Worm (Caenorhabditis elegans): ENCODE measurements around the gene F10G7.12.

The F10G7.12 gene

DNA sequence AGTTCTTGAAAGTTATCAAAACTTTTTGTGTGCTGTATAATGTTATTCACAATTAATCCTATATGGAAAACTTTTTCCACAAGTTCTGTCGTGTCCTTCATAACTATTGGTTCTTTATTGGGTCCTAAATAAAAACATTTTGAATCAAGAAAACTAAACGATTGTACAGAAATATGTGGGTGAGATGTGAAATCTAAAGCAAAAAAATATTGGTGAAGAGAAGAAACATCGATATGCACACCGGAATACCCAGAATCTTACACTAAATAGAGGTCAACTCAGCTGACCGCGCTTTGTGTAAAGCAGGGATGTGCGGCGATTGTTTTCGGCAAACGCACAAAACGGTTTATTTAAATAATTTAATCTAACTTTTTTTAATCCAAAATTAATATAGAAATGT is 28.3 kb upstream of the F10G7.12 start, which contains the start of gene T05A7.13:
TSS of gene T05A7.13 (minus strand) at position 101 of the 400 bp plus-strand sequence.
- TF ChIP-seq lin-54 (GFP tag; optimal IDR thresholded peaks at IDR 0.05): no peak
- TF ChIP-seq ceh-100 (GFP tag; IDR thresholded peaks at IDR 0.05): no peak
- TF ChIP-seq bed-1 (GFP tag; IDR thresholded peaks at IDR 0.05): no peak
- TF ChIP-seq hmg-20 (GFP tag; IDR thresholded peaks at IDR 0.05): no peak
- TF ChIP-seq ztf-26 (tag; optimal IDR thresholded peaks at IDR 0.05): no peak
- no peak for TF ChIP-seq let-607 (tag; optimal IDR thresholded peaks at IDR 0.05)
- no peak for TF ChIP-seq F52B5.7 (tag; optimal IDR thresholded peaks at IDR 0.05)
- TF ChIP-seq lir-1 (GFP tag; conservative IDR thresholded peaks at IDR 0.05): no peak
- no peak for TF ChIP-seq rpc-1 (optimal IDR thresholded peaks at IDR 0.05)
- TF ChIP-seq rpc-1 (tag; optimal IDR thresholded peaks at IDR 0.05): no peak
- TF ChIP-seq egl-44 (GFP tag; IDR thresholded peaks at IDR 0.05): no peak
- TF ChIP-seq lsy-27 (tag; optimal IDR thresholded peaks at IDR 0.05; ENCODE audit: borderline replicate concordance, insufficient read depth): no peak
- TF ChIP-seq nhr-120 (GFP tag; IDR thresholded peaks at IDR 0.05): no peak
- no peak for TF ChIP-seq attf-6 (GFP tag; IDR thresholded peaks at IDR 0.05)

DNA sequence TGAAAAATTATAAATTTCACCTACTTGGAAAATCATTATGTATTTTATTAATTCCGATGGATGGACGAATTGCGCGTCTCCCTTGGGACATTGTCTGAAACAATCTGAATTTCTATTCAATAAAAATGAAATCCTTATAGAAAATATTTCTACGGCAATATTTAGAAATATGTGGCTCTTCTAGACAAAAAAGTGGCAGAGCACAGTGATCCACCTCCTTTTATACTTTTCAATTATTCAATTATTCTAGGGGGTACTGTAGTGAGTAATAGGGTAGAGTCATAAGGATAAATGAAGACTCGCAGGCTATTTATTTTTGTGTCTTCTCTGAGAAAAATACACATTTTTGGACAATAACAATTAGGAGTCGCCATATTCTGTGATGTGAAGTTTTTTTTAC is 26.4 kb upstream of the F10G7.12 start, which contains the start of gene T05A7.12:
TSS of gene T05A7.12 (minus strand) at position 101 of the 400 bp plus-strand sequence.
- TF ChIP-seq nfyb-1 (GFP tag; IDR thresholded peaks at IDR 0.05) (no peak), lin-26 (GFP tag; IDR thresholded peaks at IDR 0.05) (no peak), C17E4.6 (GFP tag; IDR thresholded peaks at IDR 0.05) (no peak), nfya-2 (GFP tag; IDR thresholded peaks at IDR 0.05) (no peak), ztf-25 (GFP tag; IDR thresholded peaks at IDR 0.05) (no peak), F57A8.1 (GFP tag; optimal IDR thresholded peaks at IDR 0.05) (no peak), mes-4 (tag; optimal IDR thresholded peaks at IDR 0.05) (no peak), Y79H2A.3 (GFP tag; conservative IDR thresholded peaks at IDR 0.05) (no peak), sdz-38 (tag; optimal IDR thresholded peaks at IDR 0.05) (no peak), chd-7 (tag; optimal IDR thresholded peaks at IDR 0.05) (no peak), dpff-1 (tag; optimal IDR thresholded peaks at IDR 0.05) (no peak), rec-8 (tag; optimal IDR thresholded peaks at IDR 0.05) (no peak), rpc-1 (optimal IDR thresholded peaks at IDR 0.05) (no peak), rpc-1 (tag; optimal IDR thresholded peaks at IDR 0.05) (no peak), T07F8.4 (tag; optimal IDR thresholded peaks at IDR 0.05) (no peak), fkh-3 (tag; optimal IDR thresholded peaks at IDR 0.05) (no peak), dpl-1 (GFP tag; optimal IDR thresholded peaks at IDR 0.05) (no peak), ceh-79 (tag; optimal IDR thresholded peaks at IDR 0.05) (no peak)

DNA sequence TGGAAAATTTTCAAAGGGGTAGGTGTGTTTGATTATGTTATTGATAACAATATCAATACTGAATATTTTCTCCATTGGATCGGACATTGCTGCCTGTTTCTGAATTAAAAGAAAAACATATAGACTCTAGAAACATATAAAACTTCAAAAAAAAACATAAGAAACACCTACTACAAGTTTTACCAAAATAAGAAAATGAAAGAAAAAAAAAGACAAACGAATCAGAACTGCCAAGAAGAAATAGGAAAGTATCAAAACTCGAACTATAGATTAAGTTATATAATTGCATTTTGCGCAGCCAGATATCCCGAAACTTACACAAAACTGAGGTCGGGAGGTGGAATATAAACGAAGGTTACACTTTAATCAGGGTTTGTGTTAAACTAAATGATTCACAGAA is 24.2 kb upstream of the F10G7.12 start, which contains the start of gene T05A7.11:
TSS of gene T05A7.11 (minus strand) at position 101 of the 400 bp plus-strand sequence.
- no peak for TF ChIP-seq lin-35 (GFP tag; optimal IDR thresholded peaks at IDR 0.05)
- no peak for TF ChIP-seq snpc-4 (GFP tag; optimal IDR thresholded peaks at IDR 0.05)
- no peak for TF ChIP-seq snpc-4 (tag; optimal IDR thresholded peaks at IDR 0.05)
- TF ChIP-seq ztf-25 (GFP tag; IDR thresholded peaks at IDR 0.05): no peak
- no peak for TF ChIP-seq repo-1 (tag; optimal IDR thresholded peaks at IDR 0.05)
- TF ChIP-seq pha-4 (tag; optimal IDR thresholded peaks at IDR 0.05): no peak
- TF ChIP-seq lin-54 (GFP tag; optimal IDR thresholded peaks at IDR 0.05): no peak
- TF ChIP-seq let-607 (tag; optimal IDR thresholded peaks at IDR 0.05): no peak
- TF ChIP-seq xnd-1 (tag; optimal IDR thresholded peaks at IDR 0.05): no peak
- TF ChIP-seq mes-4 (tag; optimal IDR thresholded peaks at IDR 0.05): no peak
- TF ChIP-seq B0336.3 (GFP tag; IDR thresholded peaks at IDR 0.05): no peak
- TF ChIP-seq ceh-40 (GFP tag; IDR thresholded peaks at IDR 0.05): no peak
- no peak for TF ChIP-seq egl-44 (GFP tag; IDR thresholded peaks at IDR 0.05)
- TF ChIP-seq bed-1 (GFP tag; IDR thresholded peaks at IDR 0.05): no peak
